Worm (Caenorhabditis elegans): ENCODE measurements around the gene npp-8.

ce11 chrIV:1548457-1548861 is 47.2 kb downstream of the npp-8 start, which contains the start of gene col-107:
- TF ChIP-seq ces-1 (GFP tag; optimal IDR thresholded peaks at IDR 0.05) (no peak), nhr-12 (tag; optimal IDR thresholded peaks at IDR 0.05) (no peak), nhr-237 (tag; optimal IDR thresholded peaks at IDR 0.05) (no peak), mep-1 (tag; optimal IDR thresholded peaks at IDR 0.05) (no peak), lin-13 (tag; optimal IDR thresholded peaks at IDR 0.05) (no peak), snpc-4 (tag; optimal IDR thresholded peaks at IDR 0.05) (no peak), nhr-28 (tag; optimal IDR thresholded peaks at IDR 0.05) (no peak), ztf-11 (tag; optimal IDR thresholded peaks at IDR 0.05) (no peak), lsy-2 (tag; optimal IDR thresholded peaks at IDR 0.05) (no peak), blmp-1 (tag; optimal IDR thresholded peaks at IDR 0.05) (no peak), pha-4 (tag; optimal IDR thresholded peaks at IDR 0.05) (no peak), nhr-76 (tag; optimal IDR thresholded peaks at IDR 0.05) (no peak), mls-2 (tag; optimal IDR thresholded peaks at IDR 0.05) (no peak)
